Fruit fly (Drosophila melanogaster) whole organism, embryonic: ENCODE data around the gene MED14.

Source experiments
- Awh ChIP-seq: fragments of 200-800 bp; sonication (Bioruptor generic); IDR thresholded peaks from 2 replicates; pipeline ENCODE4, ENCODE4 v1.3.6; 2022; ENCODE audit warnings: missing biosample characterization, missing genetic modification characterization
- B-H1 ChIP-seq: fragments of 200-800 bp; sonication (Bioruptor generic); IDR thresholded peaks from 3 replicates; pipeline ENCODE4 v1.3.6; 2022; ENCODE audit warnings: missing biosample characterization, missing genetic modification characterization
- CG10209 ChIP-seq: fragments of 200-800 bp; sonication (Bioruptor generic); optimal IDR thresholded peaks from 3 replicates; lab custom pipeline; 2017; ENCODE audit warnings: missing biosample characterization, mild to moderate bottlenecking, missing genetic modification characterization, missing genetic modification reagents
- CG10431 ChIP-seq: fragments of 200-800 bp; sonication (Bioruptor generic); optimal IDR thresholded peaks from 3 replicates; lab custom pipeline; 2018; ENCODE audit warnings: missing biosample characterization, mild to moderate bottlenecking, missing genetic modification characterization
- CG10979 ChIP-seq: fragments of 200-800 bp; sonication (Bioruptor generic); optimal IDR thresholded peaks from 2 replicates; lab custom pipeline; 2018; ENCODE audit warnings: missing biosample characterization, mild to moderate bottlenecking, missing genetic modification characterization, moderate library complexity
- CG11085 ChIP-seq: fragments of 200-800 bp; sonication (Bioruptor generic); IDR thresholded peaks from 2 replicates; pipeline ENCODE4 v1.3.6; 2022; ENCODE audit warnings: missing biosample characterization, missing genetic modification characterization
- CG13894 ChIP-seq: fragments of 200-800 bp; sonication (Bioruptor generic); optimal IDR thresholded peaks from 3 replicates; lab custom pipeline; 2018; ENCODE audit warnings: missing biosample characterization, mild to moderate bottlenecking, missing genetic modification characterization, moderate library complexity
- CG32532 ChIP-seq: fragments of 200-800 bp; sonication (Bioruptor generic); IDR thresholded peaks from 2 replicates; pipeline ENCODE4 v1.3.6; 2022; ENCODE audit warnings: missing biosample characterization, missing genetic modification characterization
- CG33213 ChIP-seq: fragments of 200-800 bp; sonication (Bioruptor generic); optimal IDR thresholded peaks from 3 replicates; lab custom pipeline; 2016; ENCODE audit warnings: missing biosample characterization, missing genetic modification characterization
- CG34224 ChIP-seq: fragments of 200-800 bp; sonication (Bioruptor generic); IDR thresholded peaks from 3 replicates; pipeline ENCODE4 v1.3.6; 2022; ENCODE audit warnings: missing biosample characterization, missing genetic modification characterization; ENCODE audit not compliant: partially characterized antibody
- CG6791 ChIP-seq: fragments of 200-800 bp; sonication (Bioruptor generic); IDR thresholded peaks from 3 replicates; pipeline ENCODE4 v1.3.6; 2022; ENCODE audit warnings: missing biosample characterization, missing genetic modification characterization; ENCODE audit not compliant: partially characterized antibody
- CG9817 ChIP-seq: fragments of 200-800 bp; sonication (Bioruptor generic); optimal IDR thresholded peaks from 2 replicates; lab custom pipeline; 2018; ENCODE audit warnings: missing biosample characterization, mild to moderate bottlenecking, missing genetic modification characterization, moderate library complexity
- CoRest ChIP-seq: fragments of 200-800 bp; sonication (Bioruptor generic); optimal IDR thresholded peaks from 3 replicates; lab custom pipeline; 2018; ENCODE audit warnings: missing biosample characterization, mild to moderate bottlenecking, missing genetic modification characterization, moderate library complexity
- Deaf1 ChIP-seq: fragments of 200-800 bp; optimal IDR thresholded peaks from 3 replicates; lab custom pipeline; 2019; ENCODE audit warnings: missing biosample characterization, mild to moderate bottlenecking, missing genetic modification characterization, moderate library complexity
- Doc3 ChIP-seq: fragments of 200-800 bp; sonication (Bioruptor generic); IDR thresholded peaks from 3 replicates; pipeline ENCODE4 v1.3.6; 2022; ENCODE audit warnings: missing biosample characterization, missing genetic modification characterization; ENCODE audit not compliant: partially characterized antibody
- Drgx ChIP-seq: fragments of 200-800 bp; sonication (Bioruptor generic); IDR thresholded peaks from 2 replicates; pipeline ENCODE4 v1.3.6; 2022; ENCODE audit warnings: missing biosample characterization, missing genetic modification characterization
- E2f2 ChIP-seq: fragments of 200-800 bp; sonication (Bioruptor generic); IDR thresholded peaks from 2 replicates; pipeline ENCODE4 v1.3.6; 2022; ENCODE audit warnings: missing biosample characterization, missing genetic modification characterization
- Gug ChIP-seq: fragments of 200-800 bp; sonication (Bioruptor generic); IDR thresholded peaks from 4 replicates; pipeline ENCODE4 v1.3.6; 2022; ENCODE audit warnings: missing biosample characterization, missing genetic modification characterization
- Hr78 ChIP-seq, 2 experiments: fragments of 200-800 bp in 1 of 2; fragments of >200 bp in 1 of 2; sonication (Bioruptor generic) in 1 of 2; optimal IDR thresholded peaks; 2 replicates each; lab custom pipeline; 2017 to 2019; ENCODE audit warnings: missing biosample characterization in 2 of 2, missing genetic modification characterization in 2 of 2, mild to moderate bottlenecking in 1 of 2, moderate library complexity in 1 of 2
- Mrtf ChIP-seq: fragments of 200-800 bp; sonication (Bioruptor generic); IDR thresholded peaks from 3 replicates; pipeline ENCODE4 v1.3.6; 2022; ENCODE audit warnings: missing biosample characterization, missing genetic modification characterization
- NC2α ChIP-seq: fragments of 200-800 bp; sonication (Bioruptor generic); optimal IDR thresholded peaks from 2 replicates; lab custom pipeline; 2016; ENCODE audit warnings: missing biosample characterization, missing genetic modification characterization
- Nf-YA ChIP-seq: fragments of 200-800 bp; sonication (Bioruptor generic); IDR thresholded peaks from 2 replicates; pipeline ENCODE4 v1.3.6; 2022; ENCODE audit warnings: missing biosample characterization, missing genetic modification characterization
- Sin3A ChIP-seq: fragments of >200 bp; optimal IDR thresholded peaks from 2 replicates; lab custom pipeline; 2018
- Usf ChIP-seq: fragments of 200-800 bp; sonication (Bioruptor generic); optimal IDR thresholded peaks from 2 replicates; lab custom pipeline; 2017; ENCODE audit warnings: missing genotype, missing biosample characterization, missing genetic modification characterization
- ase ChIP-seq: fragments of 200-800 bp; sonication (Bioruptor generic); IDR thresholded peaks from 3 replicates; pipeline ENCODE4 v1.3.6; 2022; ENCODE audit warnings: missing biosample characterization, missing genetic modification characterization
- chm ChIP-seq: fragments of 200-800 bp; sonication (Bioruptor generic); IDR thresholded peaks from 2 replicates; pipeline ENCODE4 v1.3.6; 2022; ENCODE audit warnings: missing biosample characterization, missing genetic modification characterization
- ci ChIP-seq: fragments of 200-800 bp; sonication (Bioruptor generic); IDR thresholded peaks from 3 replicates; pipeline ENCODE4 v1.3.6; 2022; ENCODE audit warnings: missing biosample characterization, missing genetic modification characterization
- crol ChIP-seq: fragments of 200-800 bp; sonication (Bioruptor generic); IDR thresholded peaks from 2 replicates; pipeline ENCODE4 v1.3.6; 2022; ENCODE audit warnings: missing biosample characterization, missing genetic modification characterization
- dimm ChIP-seq: fragments of 200-800 bp; sonication (Bioruptor generic); IDR thresholded peaks from 2 replicates; pipeline ENCODE4 v1.3.6; 2022; ENCODE audit warnings: missing biosample characterization, missing genetic modification characterization
- dpn ChIP-seq, 2 experiments: fragments of 200-800 bp; sonication (Bioruptor generic); optimal IDR thresholded peaks; 3 replicates each; lab custom pipeline; 2016; ENCODE audit warnings: missing biosample characterization in 2 of 2, missing genetic modification characterization in 2 of 2
- exex ChIP-seq: fragments of 200-800 bp; sonication (Bioruptor generic); optimal IDR thresholded peaks from 4 replicates; lab custom pipeline; 2018; ENCODE audit warnings: missing biosample characterization, mild to moderate bottlenecking, missing genetic modification characterization, moderate library complexity
- gcm ChIP-seq: fragments of 200-800 bp; sonication (Bioruptor generic); optimal IDR thresholded peaks from 2 replicates; lab custom pipeline; 2019; ENCODE audit warnings: missing biosample characterization, mild to moderate bottlenecking, missing genetic modification characterization, moderate library complexity
- gsb-n ChIP-seq: fragments of 200-800 bp; sonication (Bioruptor generic); optimal IDR thresholded peaks from 3 replicates; lab custom pipeline; 2018; ENCODE audit warnings: missing biosample characterization, mild to moderate bottlenecking, missing genetic modification characterization
- hbn ChIP-seq: fragments of 200-800 bp; sonication (Bioruptor generic); IDR thresholded peaks from 2 replicates; pipeline ENCODE4 v1.3.6; 2022; ENCODE audit warnings: missing biosample characterization, missing genetic modification characterization; ENCODE audit not compliant: partially characterized antibody
- hkb ChIP-seq, 2 experiments: fragments of 200-800 bp in 1 of 2; fragments of >200 bp in 1 of 2; sonication (Bioruptor generic) in 1 of 2; IDR thresholded peaks in 1 of 2; optimal IDR thresholded peaks in 1 of 2; 2 replicates each; pipeline versions ENCODE4 v1.3.6 to Lab custom; 2017 to 2022; ENCODE audit warnings: missing biosample characterization in 1 of 2, missing genetic modification characterization in 1 of 2
- ken ChIP-seq: fragments of 200-800 bp; sonication (Bioruptor generic); IDR thresholded peaks from 3 replicates; pipeline ENCODE4 v1.3.6; 2022; ENCODE audit warnings: missing biosample characterization, missing genetic modification characterization
- kni ChIP-seq: fragments of 200-800 bp; sonication (Bioruptor generic); optimal IDR thresholded peaks from 3 replicates; lab custom pipeline; 2017; ENCODE audit warnings: mild to moderate bottlenecking, missing biosample characterization, missing genetic modification reagents, missing genetic modification characterization
- nom ChIP-seq: fragments of 200-800 bp; sonication (Bioruptor generic); optimal IDR thresholded peaks from 2 replicates; lab custom pipeline; 2017; ENCODE audit warnings: missing biosample characterization, missing genetic modification characterization, mild to moderate bottlenecking, moderate library complexity, missing genetic modification reagents
- otp ChIP-seq: fragments of 200-800 bp; sonication (Bioruptor generic); IDR thresholded peaks from 3 replicates; pipeline ENCODE4, ENCODE4 v1.3.6; 2022; ENCODE audit warnings: missing biosample characterization, missing genetic modification characterization
- pnt ChIP-seq: fragments of 200-800 bp; sonication (Bioruptor generic); optimal IDR thresholded peaks from 3 replicates; lab custom pipeline; 2016; ENCODE audit warnings: missing biosample characterization, missing genetic modification characterization
- pros ChIP-seq: fragments of 200-800 bp; sonication (Bioruptor generic); optimal IDR thresholded peaks from 3 replicates; lab custom pipeline; 2019; ENCODE audit warnings: missing biosample characterization, mild to moderate bottlenecking, missing genetic modification characterization, moderate library complexity
- pzg ChIP-seq: fragments of 200-800 bp; sonication (Bioruptor generic); optimal IDR thresholded peaks from 3 replicates; lab custom pipeline; 2018; ENCODE audit warnings: missing biosample characterization, mild to moderate bottlenecking, missing genetic modification characterization, moderate library complexity
- rib ChIP-seq: fragments of 200-800 bp; sonication (Bioruptor generic); IDR thresholded peaks from 2 replicates; pipeline ENCODE4 v1.3.6; 2022; ENCODE audit warnings: missing biosample characterization, missing genetic modification characterization
- scrt ChIP-seq: fragments of 200-800 bp; sonication (Bioruptor generic); optimal IDR thresholded peaks from 2 replicates; lab custom pipeline; 2018; ENCODE audit warnings: missing biosample characterization, mild to moderate bottlenecking, missing genetic modification characterization, moderate library complexity
- sima ChIP-seq: fragments of 200-800 bp; sonication (Bioruptor generic); optimal IDR thresholded peaks from 2 replicates; lab custom pipeline; 2016; ENCODE audit warnings: missing biosample characterization, missing genetic modification characterization
- sisA ChIP-seq: fragments of 200-800 bp; sonication (Bioruptor generic); IDR thresholded peaks from 2 replicates; pipeline ENCODE4 v1.3.6; 2022; ENCODE audit warnings: missing biosample characterization, missing genetic modification characterization
- trh ChIP-seq: fragments of 200-800 bp; sonication (Bioruptor generic); optimal IDR thresholded peaks from 2 replicates; lab custom pipeline; 2016; ENCODE audit warnings: missing biosample characterization, missing genetic modification characterization
- ttk ChIP-seq: fragments of 200-800 bp; sonication (Bioruptor generic); IDR thresholded peaks from 2 replicates; pipeline ENCODE4 v2.1.2; 2022; ENCODE audit warnings: missing biosample characterization, missing genetic modification characterization
- twi ChIP-seq: fragments of 200-800 bp; optimal IDR thresholded peaks from 2 replicates; lab custom pipeline; 2019; ENCODE audit warnings: missing biosample characterization, mild to moderate bottlenecking, missing genetic modification characterization, moderate library complexity
- zfh1 ChIP-seq: fragments of 200-800 bp; sonication (Bioruptor generic); IDR thresholded peaks from 3 replicates; pipeline ENCODE4 v1.3.6; 2022; ENCODE audit warnings: missing biosample characterization, missing genetic modification characterization

The MED14 gene

DNA sequence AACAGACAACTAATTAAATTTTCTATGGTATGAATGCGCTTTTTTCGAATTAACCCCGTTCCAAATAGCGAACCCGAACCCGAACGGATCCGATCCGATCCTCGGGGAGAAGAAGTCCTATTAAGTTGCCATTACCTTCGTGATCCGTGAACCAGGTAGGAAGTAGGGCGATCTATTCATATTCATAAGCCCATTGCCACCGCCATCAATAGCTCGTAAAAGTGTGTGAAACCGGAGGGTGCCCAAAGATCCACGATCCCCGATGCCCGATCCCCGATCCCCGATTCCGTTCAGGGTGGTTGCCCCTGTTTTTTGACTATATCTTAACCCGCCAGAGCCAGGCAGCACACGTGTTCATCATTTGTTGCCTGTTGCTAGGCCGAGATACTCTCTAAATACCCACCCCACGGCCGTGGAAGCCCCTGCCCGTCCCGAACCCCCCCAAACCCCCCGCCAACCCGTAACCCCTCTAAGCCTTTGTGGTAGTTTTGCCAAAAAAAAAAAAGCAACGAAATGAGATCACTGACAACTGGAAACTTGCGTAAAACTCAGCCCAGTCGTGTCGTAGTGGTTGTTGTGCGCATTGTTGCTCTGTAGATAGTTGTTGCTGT is 52.5 kb downstream of the MED14 start:
- TF ChIP-seq NC2α (GFP tag; lab: Kevin White, UChicago) (no peak), otp (0 out of 3 replicates have a peak, but pooled peaks have one; percentile 37), CG9817 (no peak), CG10979 (no peak), Doc3 (GFP tag; lab: Robert Waterston, UW) (no peak), CG6791 (GFP tag; lab: Robert Waterston, UW) (no peak), kni (GFP tag; lab: Kevin White, UChicago) (peak; percentile 27), CG10209 (GFP tag; lab: Kevin White, UChicago) (no peak), sisA (no peak), hkb (optimal IDR thresholded peaks at IDR 0.05; lab: Kevin White, UChicago) (no peak), hkb (GFP tag; IDR thresholded peaks at IDR 0.05; lab: Robert Waterston, UW) (0 out of 2 replicates have a peak, but pooled peaks have one; percentile 11), rib (GFP tag; lab: Robert Waterston, UW) (no peak), CG32532 (GFP tag; lab: Robert Waterston, UW) (0 out of 2 replicates have a peak, but pooled peaks have one; percentile 10), B-H1 (GFP tag; lab: Robert Waterston, UW) (no peak), chm (GFP tag; lab: Robert Waterston, UW) (peak; percentile 10; the same call in 1 of the 2 replicates), Awh (GFP tag; lab: Robert Waterston, UW) (no peak), trh (GFP tag; lab: Kevin White, UChicago) (no peak), pnt (no peak), gcm (GFP tag; lab: Kevin White, UChicago) (no peak), CG33213 (GFP tag; lab: Kevin White, UChicago) (no peak), Nf-YA (GFP tag; lab: Robert Waterston, UW) (no peak), CoRest (tag; lab: Kevin White, UChicago) (no peak), dimm (GFP tag; lab: Robert Waterston, UW) (no peak), crol (GFP tag; lab: Robert Waterston, UW) (peak; percentile 84), Usf (GFP tag; lab: Kevin White, UChicago) (no peak), CG10431 (GFP tag; lab: Kevin White, UChicago) (no peak), pzg (GFP tag; lab: Kevin White, UChicago) (no peak), Drgx (GFP tag; lab: Robert Waterston, UW) (no peak), ase (no peak), Sin3A (lab: Kevin White, UChicago) (no peak), dpn (GFP tag; optimal IDR thresholded peaks at IDR 0.05; lab: Kevin White, UChicago) (no peak), Mrtf (no peak), ttk (GFP tag; lab: Robert Waterston, UW) (0 out of 2 replicates have a peak, but pooled peaks have one; percentile 28), ci (GFP tag; lab: Robert Waterston, UW) (no peak), twi (peak; percentile 30), CG34224 (GFP tag; lab: Robert Waterston, UW) (no peak), Hr78 (GFP tag; optimal IDR thresholded peaks at IDR 0.05; lab: Kevin White, UChicago) (no peak), sima (GFP tag; lab: Kevin White, UChicago) (no peak), scrt (GFP tag; lab: Kevin White, UChicago) (peak; percentile 36), gsb-n (tag; lab: Kevin White, UChicago) (peak; percentile 64), Deaf1 (tag; lab: Kevin White, UChicago) (peak; percentile 37), hbn (GFP tag; lab: Robert Waterston, UW) (no peak), zfh1 (GFP tag; lab: Robert Waterston, UW) (no peak), CG13894 (peak; percentile 97), ken (GFP tag; lab: Robert Waterston, UW) (0 out of 3 replicates have a peak, but pooled peaks have one; percentile 15), Gug (GFP tag; lab: Robert Waterston, UW) (no peak), E2f2 (GFP tag; lab: Robert Waterston, UW) (no peak), nom (GFP tag; lab: Kevin White, UChicago) (no peak), pros (GFP tag; lab: Kevin White, UChicago) (peak; percentile 73), exex (tag; lab: Kevin White, UChicago) (no peak), CG11085 (GFP tag; lab: Robert Waterston, UW) (no peak)
